Worm (Caenorhabditis elegans): Measurements from ENCODE around the gene C31C9.6.

- TF ChIP-seq egl-27 (tag; optimal IDR thresholded peaks at IDR 0.05) (no peak), fos-1 (tag; optimal IDR thresholded peaks at IDR 0.05) (no peak), ztf-1 (GFP tag; conservative IDR thresholded peaks at IDR 0.05) (no peak), nhr-77 (tag; optimal IDR thresholded peaks at IDR 0.05) (no peak), mbf-1 (tag; optimal IDR thresholded peaks at IDR 0.05) (no peak), ztf-4 (tag; optimal IDR thresholded peaks at IDR 0.05) (no peak), unc-62 (GFP tag; optimal IDR thresholded peaks at IDR 0.05) (no peak), nhr-21 (tag; optimal IDR thresholded peaks at IDR 0.05) (no peak), peb-1 (tag; optimal IDR thresholded peaks at IDR 0.05) (no peak), skn-1 (tag; optimal IDR thresholded peaks at IDR 0.05) (no peak)
These were observed 23.9 kb downstream of the C31C9.6 start, which contains the start of gene phdh-1 for ce11 chrII:13637941-13638489.

Measured in whole organism, L2 larva.